Worm (Caenorhabditis elegans) whole organism, L3 larva: ENCODE results near the gene nhr-285.
"Not testable (repeated sequence)": the region's sequence is repeated elsewhere in the genome, so short reads cannot be mapped to it uniquely, and the experiment has no call there.

Experiments used
- R02D3.7 ChIP-seq: fragments of 150-350 bp; optimal IDR thresholded peaks from 2 replicates; lab custom pipeline; 2014; ENCODE audit warnings: missing biosample characterization, missing genetic modification characterization
- ZK546.5 ChIP-seq: sonication (generic microtip); optimal IDR thresholded peaks from 2 replicates; lab custom pipeline; 2017; ENCODE audit warnings: missing biosample characterization, missing genetic modification characterization
- aly-2 ChIP-seq: fragments of 150-350 bp; optimal IDR thresholded peaks from 2 replicates; lab custom pipeline; 2014; ENCODE audit warnings: missing biosample characterization, missing genetic modification characterization
- ama-1 ChIP-seq: fragments of 150-350 bp; optimal IDR thresholded peaks from 2 replicates; lab custom pipeline; 2018
- ceh-16 ChIP-seq: sonication (generic microtip); optimal IDR thresholded peaks from 2 replicates; lab custom pipeline; 2017; ENCODE audit warnings: missing biosample characterization, missing genetic modification characterization
- ceh-28 ChIP-seq: fragments of 150-350 bp; optimal IDR thresholded peaks from 2 replicates; lab custom pipeline; 2014; ENCODE audit warnings: missing biosample characterization, missing genetic modification reagents, missing genetic modification characterization
- ceh-82 ChIP-seq: fragments of 150-350 bp; optimal IDR thresholded peaks from 2 replicates; lab custom pipeline; 2014; ENCODE audit warnings: missing biosample characterization, missing genetic modification characterization
- egl-27 ChIP-seq: sonication (generic microtip); optimal IDR thresholded peaks from 4 replicates; lab custom pipeline; 2017; ENCODE audit warnings: missing biosample characterization, missing genetic modification reagents, missing genetic modification characterization
- egl-5 ChIP-seq: fragments of 150-350 bp; optimal IDR thresholded peaks from 2 replicates; lab custom pipeline; 2017; ENCODE audit warnings: missing biosample characterization, missing genetic modification reagents, missing genetic modification characterization, inconsistent platforms
- elt-1 ChIP-seq: fragments of 150-350 bp; optimal IDR thresholded peaks from 2 replicates; lab custom pipeline; 2014; ENCODE audit warnings: missing biosample characterization, missing genetic modification characterization
- elt-2 ChIP-seq: sonication (generic microtip); optimal IDR thresholded peaks from 2 replicates; lab custom pipeline; 2016; ENCODE audit warnings: missing genetic modification reagents, mild to moderate bottlenecking, missing genetic modification characterization, missing compliant biosample characterization
- elt-3 ChIP-seq, 3 experiments: fragments of 150-350 bp in 1 of 3; sonication (generic microtip) in 2 of 3; optimal IDR thresholded peaks; 2 replicates in 2 of 3; 4 replicates in 1 of 3; lab custom pipeline; 2014 to 2017; ENCODE audit warnings: missing biosample characterization in 3 of 3, missing genetic modification characterization in 3 of 3
- eor-1 ChIP-seq, 2 experiments: fragments of 150-350 bp; optimal IDR thresholded peaks; 2 replicates each; lab custom pipeline; 2014 to 2018; ENCODE audit warnings: missing biosample characterization in 2 of 2, missing genetic modification characterization in 2 of 2
- fkh-10 ChIP-seq: sonication (generic microtip); optimal IDR thresholded peaks from 2 replicates; lab custom pipeline; 2017; ENCODE audit warnings: missing biosample characterization, missing genetic modification reagents, missing genetic modification characterization
- fkh-2 ChIP-seq: fragments of 150-350 bp; optimal IDR thresholded peaks from 2 replicates; lab custom pipeline; 2014; ENCODE audit warnings: missing biosample characterization, missing genetic modification reagents, missing genetic modification characterization
- fos-1 ChIP-seq: fragments of 150-350 bp; optimal IDR thresholded peaks from 2 replicates; lab custom pipeline; 2014; ENCODE audit warnings: missing biosample characterization, missing genetic modification characterization
- lin-15B ChIP-seq: fragments of 150-350 bp; optimal IDR thresholded peaks from 2 replicates; lab custom pipeline; 2014; ENCODE audit warnings: missing biosample characterization, missing genetic modification characterization
- lin-39 ChIP-seq: fragments of 150-350 bp; optimal IDR thresholded peaks from 2 replicates; lab custom pipeline; 2018; ENCODE audit warnings: missing biosample characterization, missing genetic modification reagents, missing genetic modification characterization
- lsy-12 ChIP-seq: sonication (generic microtip); optimal IDR thresholded peaks from 2 replicates; lab custom pipeline; 2016; ENCODE audit warnings: mild to moderate bottlenecking, missing genetic modification characterization, missing compliant biosample characterization
- mdl-1 ChIP-seq: fragments of 150-350 bp; optimal IDR thresholded peaks from 2 replicates; lab custom pipeline; 2014; ENCODE audit warnings: missing biosample characterization, missing genetic modification characterization
- nfya-1 ChIP-seq: sonication (generic microtip); optimal IDR thresholded peaks from 2 replicates; lab custom pipeline; 2017; ENCODE audit warnings: missing genetic modification characterization, mild to moderate bottlenecking, missing compliant biosample characterization, antibody characterized with exemption, moderate library complexity; ENCODE audit not compliant: insufficient read depth
- nhr-11 ChIP-seq: fragments of 150-350 bp; optimal IDR thresholded peaks from 2 replicates; lab custom pipeline; 2014; ENCODE audit warnings: missing biosample characterization, missing genetic modification characterization
- nhr-23 ChIP-seq: fragments of 150-350 bp; optimal IDR thresholded peaks from 2 replicates; lab custom pipeline; 2014; ENCODE audit warnings: missing biosample characterization, missing genetic modification reagents, missing genetic modification characterization
- nhr-25 ChIP-seq: sonication (generic microtip); optimal IDR thresholded peaks from 2 replicates; lab custom pipeline; 2017; ENCODE audit warnings: missing biosample characterization, missing genetic modification characterization
- nhr-43 ChIP-seq: sonication (generic microtip); optimal IDR thresholded peaks from 2 replicates; lab custom pipeline; 2016; ENCODE audit warnings: mild to moderate bottlenecking, missing genetic modification characterization, missing compliant biosample characterization; ENCODE audit not compliant: poor library complexity, severe bottlenecking
- nhr-77 ChIP-seq: fragments of 150-350 bp; optimal IDR thresholded peaks from 2 replicates; lab custom pipeline; 2014; ENCODE audit warnings: missing biosample characterization, missing genetic modification characterization
- pha-4 ChIP-seq: fragments of 150-350 bp; optimal IDR thresholded peaks from 2 replicates; lab custom pipeline; 2014; ENCODE audit warnings: missing biosample characterization, missing genetic modification reagents, missing genetic modification characterization
- pqm-1 ChIP-seq: fragments of 150-350 bp; optimal IDR thresholded peaks from 2 replicates; lab custom pipeline; 2017; ENCODE audit warnings: missing biosample characterization, missing genetic modification characterization, inconsistent platforms
- skn-1 ChIP-seq: fragments of 150-350 bp; optimal IDR thresholded peaks from 2 replicates; lab custom pipeline; 2014; ENCODE audit warnings: missing biosample characterization, missing genetic modification characterization
- snpc-4 ChIP-seq: fragments of 150-350 bp; optimal IDR thresholded peaks from 2 replicates; lab custom pipeline; 2014; ENCODE audit warnings: missing biosample characterization, missing genetic modification characterization
- tbx-2 ChIP-seq: sonication (generic microtip); optimal IDR thresholded peaks from 2 replicates; lab custom pipeline; 2016; ENCODE audit warnings: mild to moderate bottlenecking, missing genetic modification characterization, missing compliant biosample characterization
- unc-39 ChIP-seq: sonication (generic microtip); optimal IDR thresholded peaks from 4 replicates; lab custom pipeline; 2017; ENCODE audit warnings: missing biosample characterization, missing genetic modification characterization
- unc-62 ChIP-seq: fragments of 150-350 bp; sonication (generic microtip); optimal IDR thresholded peaks from 4 replicates; lab custom pipeline; 2014; ENCODE audit warnings: missing biosample characterization, missing genetic modification reagents, missing genetic modification characterization
- ztf-11 ChIP-seq: fragments of 150-350 bp; optimal IDR thresholded peaks from 2 replicates; lab custom pipeline; 2014; ENCODE audit warnings: missing biosample characterization, missing genetic modification characterization
- ztf-4 ChIP-seq: fragments of 150-350 bp; optimal IDR thresholded peaks from 2 replicates; lab custom pipeline; 2014; ENCODE audit warnings: missing biosample characterization, missing genetic modification characterization

nhr-285 gene

DNA sequence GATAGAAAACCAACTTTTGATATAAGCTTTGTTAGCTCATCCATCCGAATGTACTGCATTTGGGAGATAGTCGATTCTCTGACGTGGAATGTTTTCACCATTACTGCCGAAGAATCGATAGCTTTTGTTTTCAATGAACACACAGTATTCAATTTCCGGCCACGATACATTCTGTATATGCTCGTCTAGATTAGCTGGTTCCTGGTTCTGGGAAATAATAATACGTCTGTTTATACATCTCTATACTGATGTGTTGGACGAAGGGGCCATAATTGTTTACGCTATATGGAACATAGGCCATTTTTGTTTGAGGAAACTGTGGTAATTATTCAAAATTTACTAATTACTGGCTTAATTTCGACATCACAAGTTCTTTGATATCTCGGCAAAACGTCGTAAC, 28.9 kb downstream of the nhr-285 start, which contains the start of gene str-6:
Gene str-6, minus strand, starts transcription at position 101 of the 400 bp plus-strand sequence.
- TF ChIP-seq ZK546.5: no peak
- no peak for TF ChIP-seq egl-5 (tag; lab: Kevin White, UChicago)
- no peak for TF ChIP-seq unc-62
- no peak for TF ChIP-seq nhr-43 (tag; lab: Kevin White, UChicago)
- TF ChIP-seq nhr-11 (tag; lab: Kevin White, UChicago): no peak
- no peak for TF ChIP-seq nfya-1
- no peak for TF ChIP-seq mdl-1 (tag; lab: Kevin White, UChicago)
- no peak for TF ChIP-seq ztf-11 (tag; lab: Kevin White, UChicago)
- no peak for TF ChIP-seq ceh-28
- TF ChIP-seq fkh-2: no peak
- TF ChIP-seq ztf-4 (tag; lab: Kevin White, UChicago): no peak
- TF ChIP-seq unc-39 (tag; lab: Kevin White, UChicago): no peak
- no peak for TF ChIP-seq lsy-12

DNA sequence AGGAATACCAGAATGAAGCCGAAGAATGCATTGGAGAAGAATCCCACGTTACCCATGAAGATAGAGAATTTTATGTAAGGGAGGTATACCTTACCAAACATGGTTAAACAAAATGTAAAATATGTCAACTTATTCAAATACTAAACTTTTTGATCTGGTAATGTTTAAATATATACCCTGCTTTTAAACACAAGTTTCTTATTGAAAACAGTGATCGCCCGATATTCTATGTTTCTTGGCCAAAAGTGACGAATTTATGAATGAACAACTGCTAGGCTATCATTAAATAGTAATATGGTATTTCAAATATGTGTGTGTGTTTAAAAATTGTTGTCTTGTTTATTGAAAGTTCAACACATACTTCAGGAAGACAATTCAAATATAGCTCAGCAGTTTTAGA, 30.7 kb downstream of the nhr-285 start, which contains the start of gene T23D5.8:
Gene T23D5.8, minus strand, starts transcription at position 101 of the 400 bp plus-strand sequence.
- TF ChIP-seq nhr-23 (tag; lab: Kevin White, UChicago); eor-1 (tag; optimal IDR thresholded peaks at IDR 0.05; lab: Kevin White, UChicago); pqm-1: not testable (repeated sequence)

DNA sequence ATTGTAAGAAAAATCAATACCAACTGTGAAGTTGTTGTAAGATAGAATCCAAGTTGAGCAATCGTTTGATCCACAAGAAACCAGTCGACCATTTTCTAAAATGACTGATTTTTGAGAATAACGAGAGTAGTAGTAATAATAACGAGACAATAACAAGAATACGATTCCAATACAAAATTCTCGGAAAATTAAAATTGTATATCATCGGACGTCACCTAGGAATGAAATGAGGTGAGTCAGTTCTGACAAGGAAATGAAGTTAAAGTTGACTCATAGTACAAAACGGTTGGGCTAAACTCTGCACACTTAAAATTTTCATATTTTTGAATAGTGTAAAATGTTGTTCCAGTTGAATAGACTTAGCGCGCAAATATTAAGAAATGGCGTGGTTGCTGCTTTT, 34.7 kb downstream of the nhr-285 start, which contains the start of gene str-19:
Gene str-19, minus strand, starts transcription at position 101 of the 400 bp plus-strand sequence.
- TF ChIP-seq ceh-82; mdl-1 (tag; lab: Kevin White, UChicago); skn-1: not testable (repeated sequence)

DNA sequence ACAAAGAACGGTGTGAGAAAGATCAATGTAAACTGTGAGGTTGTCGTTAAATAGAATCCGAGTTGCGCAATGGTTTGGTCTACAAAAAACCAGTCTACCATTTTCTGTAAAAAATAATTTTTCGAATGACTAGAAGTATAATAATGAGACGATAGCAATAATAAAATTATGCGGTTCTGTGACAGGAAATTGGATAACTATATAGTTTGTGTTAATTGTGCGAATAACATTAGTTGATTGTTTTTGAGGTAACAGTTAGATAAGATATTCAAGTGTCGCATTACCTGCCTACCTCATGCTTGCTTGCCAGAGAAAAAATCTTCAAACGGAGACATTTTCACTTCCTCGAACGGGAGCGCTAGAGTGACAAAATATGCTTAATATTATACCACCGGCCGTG, 37.2 kb downstream of the nhr-285 start, which contains the start of gene str-18:
Gene str-18, minus strand, starts transcription at position 101 of the 400 bp plus-strand sequence.
- no peak for TF ChIP-seq pqm-1
- no peak for TF ChIP-seq ceh-16 (tag; lab: Kevin White, UChicago)
- no peak for TF ChIP-seq ama-1 (lab: Kevin White, UChicago)
- no peak for TF ChIP-seq lsy-12
- TF ChIP-seq snpc-4: no peak
- TF ChIP-seq tbx-2: no peak
- TF ChIP-seq nhr-25 (tag; lab: Kevin White, UChicago): no peak
- TF ChIP-seq elt-2 (tag; lab: Kevin White, UChicago): no peak
- TF ChIP-seq fkh-10: no peak
- no peak for TF ChIP-seq lin-15B (tag; lab: Kevin White, UChicago)
- no peak for TF ChIP-seq skn-1
- no peak for TF ChIP-seq eor-1 (tag; optimal IDR thresholded peaks at IDR 0.05; lab: Kevin White, UChicago)
- TF ChIP-seq aly-2 (tag; lab: Kevin White, UChicago): no peak

DNA sequence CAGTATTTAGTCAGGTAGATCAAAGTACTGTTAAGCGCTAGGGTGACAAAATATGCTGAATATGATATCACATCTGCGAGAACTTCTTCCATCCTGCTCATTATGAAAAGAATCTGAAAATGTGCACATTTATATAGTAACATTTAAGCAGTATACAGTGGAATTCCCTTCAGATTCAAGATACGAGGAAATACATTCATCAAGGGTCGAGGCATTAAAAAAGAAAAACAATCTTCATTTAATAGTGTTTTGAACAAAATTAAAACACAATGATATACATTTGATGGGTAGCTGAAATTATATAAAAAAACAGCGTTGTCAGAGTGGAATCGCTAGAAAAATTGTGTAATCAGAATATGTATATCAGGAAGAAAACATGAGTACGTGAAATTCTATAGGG, 43.3 kb downstream of the nhr-285 start, which contains the start of gene str-27:
Gene str-27, minus strand, starts transcription at position 101 of the 400 bp plus-strand sequence.
- no peak for TF ChIP-seq eor-1 (tag; optimal IDR thresholded peaks at IDR 0.05; lab: Kevin White, UChicago)
- TF ChIP-seq mdl-1 (tag; lab: Kevin White, UChicago): no peak
- no peak for TF ChIP-seq egl-27 (tag; lab: Kevin White, UChicago)
- no peak for TF ChIP-seq ceh-28
- TF ChIP-seq lin-39: no peak
- TF ChIP-seq nfya-1: no peak
- TF ChIP-seq elt-1 (tag; lab: Kevin White, UChicago): no peak
- TF ChIP-seq elt-3 (tag; optimal IDR thresholded peaks at IDR 0.05; lab: Kevin White, UChicago): no peak
- TF ChIP-seq tbx-2: no peak
- no peak for TF ChIP-seq R02D3.7 (tag; lab: Kevin White, UChicago)
- TF ChIP-seq egl-5 (tag; lab: Kevin White, UChicago): no peak
- TF ChIP-seq pha-4: no peak
- TF ChIP-seq nhr-77 (tag; lab: Kevin White, UChicago): no peak
- no peak for TF ChIP-seq fos-1 (tag; lab: Kevin White, UChicago)
- TF ChIP-seq, all 47 proteins: peak for 0
